Worm (Caenorhabditis elegans) whole organism, young adult: ENCODE data around the gene F14D7.3.

Experiments used
- C17E4.6 ChIP-seq: fragments of 200-800 bp; sonication (Bioruptor generic); IDR thresholded peaks from 2 replicates; pipeline ENCODE4 v1.3.6; 2022; ENCODE audit warnings: missing genetic modification reagents, missing genetic modification characterization, missing compliant biosample characterization
- F22D6.2 ChIP-seq: sonication (generic microtip); optimal IDR thresholded peaks from 2 replicates; lab custom pipeline; 2016; ENCODE audit warnings: mild to moderate bottlenecking, missing genetic modification characterization, missing compliant biosample characterization
- F57A8.1 ChIP-seq: fragments of 200-800 bp; sonication (Bioruptor generic); optimal IDR thresholded peaks from 2 replicates; lab custom pipeline; 2018; ENCODE audit warnings: mild to moderate bottlenecking, missing genetic modification characterization, moderate library complexity, missing compliant biosample characterization
- K11D2.4 ChIP-seq: fragments of 200-800 bp; sonication (Bioruptor generic); IDR thresholded peaks from 2 replicates; pipeline ENCODE4 v1.3.6; 2022; ENCODE audit warnings: missing genetic modification reagents, missing genetic modification characterization, missing compliant biosample characterization
- T07F8.4 ChIP-seq: sonication (generic microtip); optimal IDR thresholded peaks from 2 replicates; lab custom pipeline; 2016; ENCODE audit warnings: mild to moderate bottlenecking, missing genetic modification characterization, moderate library complexity, missing compliant biosample characterization
- ama-1 ChIP-seq, 3 experiments: fragments of 150-350 bp in 1 of 3; sonication (generic microtip) in 2 of 3; optimal IDR thresholded peaks; 2 replicates each; lab custom pipeline; 2014 to 2018; ENCODE audit warnings: missing biosample characterization in 2 of 3, missing genetic modification characterization in 2 of 3, missing genetic modification reagents in 2 of 3
- athp-1 ChIP-seq: sonication (generic microtip); optimal IDR thresholded peaks from 2 replicates; lab custom pipeline; 2017; ENCODE audit warnings: mild to moderate bottlenecking, missing genetic modification characterization, missing compliant biosample characterization
- attf-5 ChIP-seq: fragments of 200-800 bp; sonication (Bioruptor generic); optimal IDR thresholded peaks from 2 replicates; lab custom pipeline; 2018; ENCODE audit warnings: mild to moderate bottlenecking, missing genetic modification characterization, missing compliant biosample characterization
- dox-1 ChIP-seq: fragments of 200-800 bp; sonication (Bioruptor generic); IDR thresholded peaks from 2 replicates; pipeline ENCODE4 v1.3.6; 2022; ENCODE audit warnings: missing genetic modification reagents, missing genetic modification characterization, missing compliant biosample characterization
- dpl-1 ChIP-seq: fragments of 150-350 bp; optimal IDR thresholded peaks from 2 replicates; lab custom pipeline; 2014; ENCODE audit warnings: missing biosample characterization, missing genetic modification reagents, missing genetic modification characterization
- egl-18 ChIP-seq: fragments of 200-800 bp; sonication (Bioruptor generic); IDR thresholded peaks from 2 replicates; pipeline ENCODE4 v1.3.6; 2022; ENCODE audit warnings: missing genetic modification reagents, missing genetic modification characterization, missing compliant biosample characterization
- egrh-3 ChIP-seq: fragments of 200-800 bp; sonication (Bioruptor generic); IDR thresholded peaks from 2 replicates; pipeline ENCODE4 v1.3.6; 2022; ENCODE audit warnings: missing genetic modification reagents, missing genetic modification characterization, missing compliant biosample characterization
- ekl-4 ChIP-seq: fragments of 200-800 bp; sonication (Bioruptor generic); IDR thresholded peaks from 2 replicates; pipeline ENCODE4 v1.3.6; 2022; ENCODE audit warnings: missing genetic modification reagents, missing genetic modification characterization, missing compliant biosample characterization
- him-1 ChIP-seq: sonication (generic microtip); optimal IDR thresholded peaks from 2 replicates; lab custom pipeline; 2016; ENCODE audit warnings: missing genotype, missing genetic modification reagents, missing genetic modification characterization, missing compliant biosample characterization
- hrde-1 ChIP-seq: sonication (generic microtip); optimal IDR thresholded peaks from 2 replicates; lab custom pipeline; 2016; ENCODE audit warnings: missing genetic modification characterization, mild to moderate bottlenecking, missing compliant biosample characterization, moderate library complexity, missing genotype, missing genetic modification reagents, borderline replicate concordance
- hsf-1 ChIP-seq: fragments of 200-800 bp; sonication (Bioruptor generic); IDR thresholded peaks from 2 replicates; pipeline ENCODE4 v1.3.6; 2022; ENCODE audit warnings: missing genetic modification reagents, missing genetic modification characterization, missing compliant biosample characterization
- let-526 ChIP-seq: fragments of 200-800 bp; sonication (Bioruptor generic); IDR thresholded peaks from 2 replicates; pipeline ENCODE4 v1.3.6; 2022; ENCODE audit warnings: missing genetic modification reagents, missing genetic modification characterization, missing compliant biosample characterization
- lin-54 ChIP-seq: fragments of 200-800 bp; sonication (Bioruptor generic); optimal IDR thresholded peaks from 2 replicates; lab custom pipeline; 2018; ENCODE audit warnings: mild to moderate bottlenecking, missing genetic modification characterization, missing compliant biosample characterization
- madf-3 ChIP-seq: fragments of 200-800 bp; sonication (Bioruptor generic); IDR thresholded peaks from 2 replicates; pipeline ENCODE4 v1.3.6; 2022; ENCODE audit warnings: missing genetic modification reagents, missing genetic modification characterization, missing compliant biosample characterization
- madf-6 ChIP-seq: fragments of 200-800 bp; sonication (Bioruptor generic); IDR thresholded peaks from 2 replicates; pipeline ENCODE4 v1.3.6; 2022; ENCODE audit warnings: missing genetic modification reagents, missing genetic modification characterization, missing compliant biosample characterization
- nfya-2 ChIP-seq: fragments of 200-800 bp; sonication (Bioruptor generic); IDR thresholded peaks from 2 replicates; pipeline ENCODE4 v1.3.6; 2022; ENCODE audit warnings: missing genetic modification reagents, missing genetic modification characterization, missing compliant biosample characterization
- nfyb-1 ChIP-seq: fragments of 200-800 bp; sonication (Bioruptor generic); IDR thresholded peaks from 2 replicates; pipeline ENCODE4 v1.3.6; 2022; ENCODE audit warnings: missing genetic modification reagents, missing genetic modification characterization, missing compliant biosample characterization
- nhr-90 ChIP-seq: sonication (generic microtip); optimal IDR thresholded peaks from 2 replicates; lab custom pipeline; 2016; ENCODE audit warnings: missing genotype, mild to moderate bottlenecking, missing genetic modification characterization, missing compliant biosample characterization
- pbrm-1 ChIP-seq: fragments of 200-800 bp; sonication (Bioruptor generic); IDR thresholded peaks from 2 replicates; pipeline ENCODE4 v1.3.6; 2022; ENCODE audit warnings: missing genetic modification reagents, missing genetic modification characterization, missing compliant biosample characterization
- rcor-1 ChIP-seq: fragments of 200-800 bp; sonication (Bioruptor generic); IDR thresholded peaks from 2 replicates; pipeline ENCODE4 v1.3.6; 2022; ENCODE audit warnings: missing genetic modification reagents, missing genetic modification characterization, missing compliant biosample characterization
- rec-8 ChIP-seq, 2 experiments: sonication (generic microtip); optimal IDR thresholded peaks; 2 replicates each; lab custom pipeline; 2016; ENCODE audit warnings: mild to moderate bottlenecking in 2 of 2, missing genetic modification characterization in 2 of 2, missing genetic modification reagents in 2 of 2, missing genotype in 2 of 2, missing biosample characterization in 1 of 2, missing compliant biosample characterization in 1 of 2, moderate library complexity in 1 of 2
- repo-1 ChIP-seq: sonication (generic microtip); optimal IDR thresholded peaks from 2 replicates; lab custom pipeline; 2017; ENCODE audit warnings: mild to moderate bottlenecking, missing genetic modification characterization, missing compliant biosample characterization
- snpc-1.3 ChIP-seq: sonication (generic microtip); optimal IDR thresholded peaks from 2 replicates; lab custom pipeline; 2017; ENCODE audit warnings: missing genetic modification characterization, mild to moderate bottlenecking, missing compliant biosample characterization, antibody characterized with exemption, moderate library complexity, missing genotype, missing genetic modification reagents; ENCODE audit not compliant: insufficient read depth
- tbx-9 ChIP-seq: sonication (generic microtip); optimal IDR thresholded peaks from 2 replicates; lab custom pipeline; 2016; ENCODE audit warnings: borderline replicate concordance, missing genetic modification characterization, inconsistent platforms, missing compliant biosample characterization
- xnd-1 ChIP-seq: sonication (generic microtip); optimal IDR thresholded peaks from 2 replicates; lab custom pipeline; 2016; ENCODE audit warnings: missing genotype, missing genetic modification reagents, missing genetic modification characterization, missing compliant biosample characterization
- ztf-26 ChIP-seq: sonication (generic microtip); optimal IDR thresholded peaks from 2 replicates; lab custom pipeline; 2017; ENCODE audit warnings: missing genetic modification characterization, missing compliant biosample characterization

Gene F14D7.3

ce11 chrV:14267326-14267942 lies 29.2 kb upstream of the F14D7.3 start (continued):
- no peak for TF ChIP-seq C17E4.6 (GFP tag; lab: Robert Waterston, UW)
- no peak; the same call in 1 of the 2 replicates for TF ChIP-seq dox-1 (GFP tag; lab: Robert Waterston, UW)
- peak; percentile 29; the same call in 1 of the 2 replicates for TF ChIP-seq pbrm-1
- no peak for TF ChIP-seq ekl-4 (GFP tag; lab: Robert Waterston, UW)
- TF ChIP-seq ztf-26 (tag; lab: Kevin White, UChicago) = no peak
- TF ChIP-seq repo-1 (tag; lab: Kevin White, UChicago) = no peak
- TF ChIP-seq him-1 (tag; lab: Kevin White, UChicago) = peak; percentile 90
- no peak for TF ChIP-seq F57A8.1 (GFP tag; lab: Kevin White, UChicago)
- no peak for TF ChIP-seq nhr-90 (tag; lab: Kevin White, UChicago)
- TF ChIP-seq hsf-1 (GFP tag; lab: Robert Waterston, UW) = peak; percentile 59; the same call in 1 of the 2 replicates
- TF ChIP-seq xnd-1 (tag; lab: Kevin White, UChicago) = peak; percentile 11
- TF ChIP-seq F22D6.2 = no peak
- TF ChIP-seq rcor-1 = peak; percentile 76
- TF ChIP-seq snpc-1.3 (tag; lab: Kevin White, UChicago) = peak; percentile 59
- TF ChIP-seq madf-6 (GFP tag; lab: Robert Waterston, UW) = peak; percentile 72

- TF ChIP-seq tbx-9 (tag; lab: Kevin White, UChicago) = no peak
These were observed 28.0 kb upstream of the F14D7.3 start, which contains the start of gene F40G12.4 for ce11 chrV:14268616-14269015. Gene F40G12.4 (minus strand): TSS chrV:14268716.

- TF ChIP-seq nfyb-1 (GFP tag; lab: Robert Waterston, UW) (no peak), attf-5 (GFP tag; lab: Kevin White, UChicago) (no peak), pbrm-1 (no peak), madf-6 (GFP tag; lab: Robert Waterston, UW) (no peak), lin-54 (GFP tag; lab: Kevin White, UChicago) (no peak), egl-18 (no peak), let-526 (GFP tag; lab: Robert Waterston, UW) (no peak), xnd-1 (tag; lab: Kevin White, UChicago) (no peak), egrh-3 (GFP tag; lab: Robert Waterston, UW) (no peak), athp-1 (no peak), tbx-9 (tag; lab: Kevin White, UChicago) (no peak), nfya-2 (GFP tag; lab: Robert Waterston, UW) (no peak), K11D2.4 (GFP tag; lab: Robert Waterston, UW) (no peak), hrde-1 (tag; lab: Kevin White, UChicago) (no peak), rec-8 (tag; optimal IDR thresholded peaks at IDR 0.05; lab: Kevin White, UChicago) (no peak)
These were observed 25.9 kb upstream of the F14D7.3 start, which contains the start of gene F40G12.5 for ce11 chrV:14270729-14271128. Gene F40G12.5 (minus strand): TSS chrV:14270829.

ce11 chrV:14273019-14273418 lies 23.6 kb upstream of the F14D7.3 start, which contains the start of gene F40G12.6:
Gene F40G12.6 (minus strand): TSS chrV:14273119.
- TF ChIP-seq madf-3 (GFP tag; lab: Robert Waterston, UW) (no peak), dpl-1 (GFP tag; lab: Kevin White, UChicago) (no peak), T07F8.4 (no peak), ama-1 (optimal IDR thresholded peaks at IDR 0.05; lab: Kevin White, UChicago) (no peak), ama-1 (GFP tag; optimal IDR thresholded peaks at IDR 0.05; lab: Kevin White, UChicago) (no peak)
